Fruit fly (Drosophila melanogaster) whole organism, embryonic: Measurements from ENCODE around the gene aop.

Source experiments
- Atf3 ChIP-seq: fragments of 200-800 bp; sonication (Bioruptor generic); optimal IDR thresholded peaks from 3 replicates; lab custom pipeline; 2016; ENCODE audit warnings: missing biosample characterization, missing genetic modification characterization
- Bteb2 ChIP-seq: fragments of 200-800 bp; sonication (Bioruptor generic); optimal IDR thresholded peaks from 2 replicates; lab custom pipeline; 2016; ENCODE audit warnings: missing biosample characterization, missing genetic modification characterization
- CG10147 ChIP-seq: fragments of 200-800 bp; sonication (Bioruptor generic); optimal IDR thresholded peaks from 2 replicates; lab custom pipeline; 2019; ENCODE audit warnings: missing biosample characterization, mild to moderate bottlenecking, missing genetic modification characterization, moderate library complexity
- CG10209 ChIP-seq: fragments of 200-800 bp; sonication (Bioruptor generic); optimal IDR thresholded peaks from 3 replicates; lab custom pipeline; 2017; ENCODE audit warnings: missing biosample characterization, mild to moderate bottlenecking, missing genetic modification characterization, missing genetic modification reagents
- CG10321 ChIP-seq: fragments of 200-800 bp; sonication (Bioruptor generic); IDR thresholded peaks from 2 replicates; pipeline ENCODE4 v1.3.6; 2022; ENCODE audit warnings: missing biosample characterization, missing genetic modification characterization
- CG12299 ChIP-seq: fragments of 200-800 bp; sonication (Bioruptor generic); optimal IDR thresholded peaks from 2 replicates; lab custom pipeline; 2018; ENCODE audit warnings: missing biosample characterization, mild to moderate bottlenecking, missing genetic modification characterization
- CG12659 ChIP-seq: fragments of 200-800 bp; sonication (Bioruptor generic); optimal IDR thresholded peaks from 3 replicates; lab custom pipeline; 2017; ENCODE audit warnings: mild to moderate bottlenecking, missing biosample characterization, missing genetic modification reagents, missing genetic modification characterization
- CG13296 ChIP-seq: fragments of 200-800 bp; sonication (Bioruptor generic); optimal IDR thresholded peaks from 3 replicates; lab custom pipeline; 2018; ENCODE audit warnings: missing biosample characterization, mild to moderate bottlenecking, missing genetic modification characterization
- CG13624 ChIP-seq: fragments of 200-800 bp; sonication (Bioruptor generic); optimal IDR thresholded peaks from 2 replicates; lab custom pipeline; 2016; ENCODE audit warnings: missing biosample characterization, missing genetic modification characterization
- CG14710 ChIP-seq: fragments of 200-800 bp; sonication (Bioruptor generic); optimal IDR thresholded peaks from 3 replicates; lab custom pipeline; 2019; ENCODE audit warnings: missing biosample characterization, mild to moderate bottlenecking, missing genetic modification characterization, moderate library complexity
- CG15011 ChIP-seq: fragments of 200-800 bp; sonication (Bioruptor generic); optimal IDR thresholded peaks from 3 replicates; lab custom pipeline; 2018; ENCODE audit warnings: missing biosample characterization, mild to moderate bottlenecking, missing genetic modification characterization
- CG17612 ChIP-seq: fragments of 200-800 bp; sonication (Bioruptor generic); IDR thresholded peaks from 2 replicates; pipeline ENCODE4 v1.3.6; 2022; ENCODE audit warnings: missing biosample characterization, missing genetic modification characterization
- CG4707 ChIP-seq: fragments of 200-800 bp; sonication (Bioruptor generic); optimal IDR thresholded peaks from 2 replicates; lab custom pipeline; 2018; ENCODE audit warnings: missing biosample characterization, mild to moderate bottlenecking, missing genetic modification characterization, moderate library complexity
- CG4854 ChIP-seq: fragments of 200-800 bp; sonication (Bioruptor generic); optimal IDR thresholded peaks from 2 replicates; lab custom pipeline; 2016; ENCODE audit warnings: missing biosample characterization, missing genetic modification characterization, inconsistent platforms
- CG6854 ChIP-seq: fragments of 200-800 bp; sonication (Bioruptor generic); optimal IDR thresholded peaks from 3 replicates; lab custom pipeline; 2017; ENCODE audit warnings: missing biosample characterization, mild to moderate bottlenecking, missing genetic modification characterization
- CG8089 ChIP-seq: fragments of 200-800 bp; sonication (Bioruptor generic); optimal IDR thresholded peaks from 3 replicates; lab custom pipeline; 2016; ENCODE audit warnings: missing biosample characterization, missing genetic modification characterization
- CG8290 ChIP-seq, 3 experiments: fragments of 200-800 bp; sonication (Bioruptor generic); optimal IDR thresholded peaks; 2 replicates each; lab custom pipeline; 2016 to 2019; ENCODE audit warnings: missing biosample characterization in 3 of 3, missing genetic modification characterization in 3 of 3, mild to moderate bottlenecking in 2 of 3, moderate library complexity in 1 of 3
- CG9876 ChIP-seq: fragments of 200-800 bp; sonication (Bioruptor generic); optimal IDR thresholded peaks from 2 replicates; lab custom pipeline; 2016; ENCODE audit warnings: missing biosample characterization, missing genetic modification characterization
- Drgx ChIP-seq: fragments of 200-800 bp; sonication (Bioruptor generic); IDR thresholded peaks from 2 replicates; pipeline ENCODE4 v1.3.6; 2022; ENCODE audit warnings: missing biosample characterization, missing genetic modification characterization
- Eip74EF ChIP-seq, 2 experiments: fragments of 200-800 bp in 1 of 2; fragments of >200 bp in 1 of 2; sonication (Bioruptor generic) in 1 of 2; optimal IDR thresholded peaks; 2 replicates each; lab custom pipeline; 2017 to 2019; ENCODE audit warnings: missing biosample characterization in 2 of 2, missing genetic modification characterization in 2 of 2, mild to moderate bottlenecking in 1 of 2, moderate library complexity in 1 of 2
- Fer1 ChIP-seq: fragments of 200-800 bp; sonication (Bioruptor generic); optimal IDR thresholded peaks from 2 replicates; lab custom pipeline; 2017; ENCODE audit warnings: missing biosample characterization, mild to moderate bottlenecking, missing genetic modification characterization
- Fer3 ChIP-seq: fragments of 200-800 bp; sonication (Bioruptor generic); optimal IDR thresholded peaks from 2 replicates; lab custom pipeline; 2018; ENCODE audit warnings: missing biosample characterization, mild to moderate bottlenecking, missing genetic modification characterization, moderate library complexity
- Hmr ChIP-seq: fragments of 200-800 bp; sonication (Bioruptor generic); optimal IDR thresholded peaks from 3 replicates; lab custom pipeline; 2017; ENCODE audit warnings: mild to moderate bottlenecking, missing biosample characterization, missing genetic modification reagents, missing genetic modification characterization
- Hr39 ChIP-seq: fragments of >200 bp; optimal IDR thresholded peaks from 2 replicates; lab custom pipeline; 2017
- Lpt ChIP-seq: fragments of >200 bp; optimal IDR thresholded peaks from 2 replicates; lab custom pipeline; 2018; ENCODE audit warnings: missing biosample characterization, missing genetic modification characterization
- MBD-R2 ChIP-seq: fragments of 200-800 bp; sonication (Bioruptor generic); IDR thresholded peaks from 2 replicates; pipeline ENCODE4 v1.3.6; 2022; ENCODE audit warnings: missing biosample characterization, missing genetic modification characterization
- Myb ChIP-seq: fragments of 200-800 bp; sonication (Bioruptor generic); optimal IDR thresholded peaks from 2 replicates; lab custom pipeline; 2016; ENCODE audit warnings: missing biosample characterization, missing genetic modification characterization
- Nf-YC ChIP-seq: fragments of 200-800 bp; optimal IDR thresholded peaks from 3 replicates; lab custom pipeline; 2019; ENCODE audit warnings: missing biosample characterization, mild to moderate bottlenecking, missing genetic modification characterization, moderate library complexity
- Sry-β ChIP-seq: fragments of 200-800 bp; sonication (Bioruptor generic); optimal IDR thresholded peaks from 2 replicates; lab custom pipeline; 2018; ENCODE audit warnings: missing biosample characterization, mild to moderate bottlenecking, missing genetic modification characterization, moderate library complexity
- Sry-δ ChIP-seq: fragments of 200-800 bp; sonication (Bioruptor generic); optimal IDR thresholded peaks from 2 replicates; lab custom pipeline; 2016; ENCODE audit warnings: missing biosample characterization, missing genetic modification characterization
- ase ChIP-seq: fragments of 200-800 bp; sonication (Bioruptor generic); IDR thresholded peaks from 3 replicates; pipeline ENCODE4 v1.3.6; 2022; ENCODE audit warnings: missing biosample characterization, missing genetic modification characterization
- ato ChIP-seq: fragments of 200-800 bp; sonication (Bioruptor generic); IDR thresholded peaks from 2 replicates; pipeline ENCODE4 v1.3.6; 2022; ENCODE audit warnings: missing biosample characterization, missing genetic modification characterization; ENCODE audit not compliant: partially characterized antibody
- en ChIP-seq: fragments of 200-800 bp; sonication (Bioruptor generic); optimal IDR thresholded peaks from 2 replicates; lab custom pipeline; 2016; ENCODE audit warnings: missing biosample characterization, missing genetic modification characterization
- fu2 ChIP-seq: fragments of 200-800 bp; sonication (Bioruptor generic); optimal IDR thresholded peaks from 2 replicates; lab custom pipeline; 2016; ENCODE audit warnings: missing biosample characterization, missing genetic modification characterization
- gfzf ChIP-seq: fragments of 200-800 bp; sonication (Bioruptor generic); optimal IDR thresholded peaks from 2 replicates; lab custom pipeline; 2016; ENCODE audit warnings: missing biosample characterization, mild to moderate bottlenecking, missing genetic modification characterization, moderate library complexity
- gro ChIP-seq: fragments of 200-800 bp; sonication (Bioruptor generic); optimal IDR thresholded peaks from 2 replicates; lab custom pipeline; 2016; ENCODE audit warnings: missing biosample characterization, missing genetic modification characterization
- gt ChIP-seq: fragments of 200-800 bp; sonication (Bioruptor generic); IDR thresholded peaks from 2 replicates; pipeline ENCODE4 v1.3.6; 2022; ENCODE audit warnings: missing biosample characterization, missing genetic modification characterization
- insv ChIP-seq, 2 experiments: fragments of 200-800 bp; sonication (Bioruptor generic); optimal IDR thresholded peaks; 3 replicates each; lab custom pipeline; 2016 to 2018; ENCODE audit warnings: missing biosample characterization in 2 of 2, missing genetic modification characterization in 2 of 2
- kay ChIP-seq: fragments of 200-800 bp; sonication (Bioruptor generic); optimal IDR thresholded peaks from 2 replicates; lab custom pipeline; 2016; ENCODE audit warnings: missing biosample characterization, missing genetic modification characterization
- lov ChIP-seq, 2 experiments: fragments of 200-800 bp in 1 of 2; fragments of >200 bp in 1 of 2; sonication (Bioruptor generic) in 1 of 2; IDR thresholded peaks in 1 of 2; optimal IDR thresholded peaks in 1 of 2; 2 replicates in 1 of 2; 3 replicates in 1 of 2; pipeline versions ENCODE4 v1.3.6 to Lab custom; 2017 to 2022; ENCODE audit warnings: missing biosample characterization in 1 of 2, missing genetic modification characterization in 1 of 2
- pan ChIP-seq, 4 experiments: fragments of >200 bp in 3 of 4; fragments of 200-800 bp in 1 of 4; sonication (Bioruptor generic) in 1 of 4; optimal IDR thresholded peaks in 3 of 4; IDR thresholded peaks in 1 of 4; 2 replicates each; pipeline versions ENCODE4 v1.3.6 to Lab custom; 2017 to 2022; ENCODE audit warnings: missing biosample characterization in 2 of 4, missing genetic modification characterization in 2 of 4, mixed read lengths in 1 of 4
- peb ChIP-seq: fragments of 200-800 bp; sonication (Bioruptor generic); IDR thresholded peaks from 2 replicates; pipeline ENCODE4 v1.3.6; 2022; ENCODE audit warnings: missing biosample characterization, missing genetic modification characterization
- rib ChIP-seq: fragments of 200-800 bp; sonication (Bioruptor generic); IDR thresholded peaks from 2 replicates; pipeline ENCODE4 v1.3.6; 2022; ENCODE audit warnings: missing biosample characterization, missing genetic modification characterization
- schlank ChIP-seq: fragments of 200-800 bp; sonication (Bioruptor generic); optimal IDR thresholded peaks from 2 replicates; lab custom pipeline; 2018; ENCODE audit warnings: missing biosample characterization, mild to moderate bottlenecking, missing genetic modification characterization
- sima ChIP-seq: fragments of 200-800 bp; sonication (Bioruptor generic); optimal IDR thresholded peaks from 2 replicates; lab custom pipeline; 2016; ENCODE audit warnings: missing biosample characterization, missing genetic modification characterization
- slp2 ChIP-seq: fragments of 200-800 bp; sonication (Bioruptor generic); optimal IDR thresholded peaks from 2 replicates; lab custom pipeline; 2016; ENCODE audit warnings: missing biosample characterization, missing genetic modification characterization
- usp ChIP-seq: fragments of >200 bp; optimal IDR thresholded peaks from 2 replicates; lab custom pipeline; 2017; ENCODE audit warnings: missing biosample characterization, missing genetic modification characterization
- vvl ChIP-seq: fragments of 200-800 bp; sonication (Bioruptor generic); IDR thresholded peaks from 2 replicates; pipeline ENCODE4 v1.3.6; 2022; ENCODE audit warnings: missing biosample characterization, missing genetic modification characterization

aop gene

DNA sequence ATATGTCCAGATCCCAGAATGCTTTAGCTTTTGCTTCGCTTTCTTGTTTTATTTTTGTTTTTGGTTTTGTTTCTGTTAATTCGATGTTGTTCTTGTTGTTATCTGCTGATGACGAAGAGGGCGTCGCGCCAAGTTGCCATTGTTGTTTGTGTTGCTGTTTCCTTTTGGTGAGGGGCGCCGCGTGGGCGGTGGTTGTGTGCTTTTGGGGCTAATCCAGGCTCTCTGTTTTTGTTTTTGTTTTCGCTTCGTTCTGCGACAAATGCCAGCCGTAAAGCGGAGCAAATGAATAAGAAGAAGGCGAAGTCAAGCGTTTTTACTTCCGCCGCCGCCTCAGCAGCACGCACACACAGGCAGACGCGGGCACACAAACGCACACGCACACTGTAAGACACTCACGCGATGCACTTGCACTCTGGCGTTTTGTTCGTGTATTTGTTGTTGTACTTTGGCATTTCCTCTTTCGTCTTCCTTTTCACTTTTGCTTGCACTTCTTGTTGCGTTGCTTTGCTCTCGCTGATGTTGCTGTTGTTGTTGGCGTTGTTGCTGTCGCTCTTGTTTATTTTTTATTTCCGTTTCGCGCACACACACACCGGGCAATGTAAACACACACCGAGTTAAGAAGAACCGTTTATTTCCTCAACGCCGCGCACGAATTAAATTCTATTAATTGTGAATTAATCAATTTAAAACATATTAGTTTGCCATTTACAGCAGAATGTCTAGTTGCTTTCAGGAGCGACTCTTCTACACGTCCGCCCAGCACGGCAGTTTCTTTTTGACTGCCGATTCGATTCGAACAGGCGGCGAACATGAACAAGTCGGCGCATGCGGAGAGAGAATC, at the start of gene aop (continued):
- TF ChIP-seq gt (GFP tag; lab: Robert Waterston, UW): no peak
- no peak for TF ChIP-seq CG8290 (GFP tag; optimal IDR thresholded peaks at IDR 0.05; lab: Kevin White, UChicago)
- peak in 1 of 2 experiments; percentile 72 for TF ChIP-seq CG8290 (tag; optimal IDR thresholded peaks at IDR 0.05; lab: Kevin White, UChicago)
- TF ChIP-seq slp2: no peak
- peak; percentile 71 for TF ChIP-seq gro (GFP tag; lab: Kevin White, UChicago)
- peak; percentile 49 for TF ChIP-seq Fer1
- no peak for TF ChIP-seq CG4707
- peak; percentile 48 for TF ChIP-seq CG6854 (GFP tag; lab: Kevin White, UChicago)
- no peak for TF ChIP-seq Fer3 (tag; lab: Kevin White, UChicago)
- peak; percentile 15 for TF ChIP-seq CG13624 (GFP tag; lab: Kevin White, UChicago)
- TF ChIP-seq Eip74EF (GFP tag; optimal IDR thresholded peaks at IDR 0.05; lab: Kevin White, UChicago): peak in 1 of 2 experiments; percentile 49
- no peak for TF ChIP-seq CG9876 (GFP tag; lab: Kevin White, UChicago)
- TF ChIP-seq Drgx: no peak; the same call in 1 of the 2 replicates
- TF ChIP-seq lov (optimal IDR thresholded peaks at IDR 0.05; lab: Kevin White, UChicago): no peak
- TF ChIP-seq lov (GFP tag; IDR thresholded peaks at IDR 0.05; lab: Robert Waterston, UW): no peak
- no peak for TF ChIP-seq MBD-R2
- no peak for TF ChIP-seq Myb (GFP tag; lab: Kevin White, UChicago)
- TF ChIP-seq CG14710 (tag; lab: Kevin White, UChicago): peak; percentile 15
- peak in 1 of 2 experiments; percentile 51 for TF ChIP-seq insv (GFP tag; optimal IDR thresholded peaks at IDR 0.05; lab: Kevin White, UChicago)
- peak; percentile 48 for TF ChIP-seq CG13296 (GFP tag; lab: Kevin White, UChicago)
- TF ChIP-seq pan (optimal IDR thresholded peaks at IDR 0.05; lab: Kevin White, UChicago): no peak
- TF ChIP-seq pan (GFP tag; optimal IDR thresholded peaks at IDR 0.05 in 1 of 2, IDR thresholded peaks at IDR 0.05 in 1 of 2): peak in 1 of 2 experiments; percentile 54
- peak; percentile 5 for TF ChIP-seq Hmr (GFP tag; lab: Kevin White, UChicago)
- peak; percentile 11 for TF ChIP-seq Bteb2 (GFP tag; lab: Kevin White, UChicago)
- no peak for TF ChIP-seq schlank
- TF ChIP-seq CG12299 (tag; lab: Kevin White, UChicago): peak; percentile 16
- no peak for TF ChIP-seq usp (GFP tag; lab: Kevin White, UChicago)
- TF ChIP-seq CG8089 (GFP tag; lab: Kevin White, UChicago): no peak
- peak; percentile 61; the same call in 1 of the 2 replicates for TF ChIP-seq ato
- TF ChIP-seq fu2 (GFP tag; lab: Kevin White, UChicago): no peak
- no peak for TF ChIP-seq sima (GFP tag; lab: Kevin White, UChicago)
- no peak for TF ChIP-seq CG10321
- no peak for TF ChIP-seq CG10147
- no peak for TF ChIP-seq Hr39 (lab: Kevin White, UChicago)
- no peak for TF ChIP-seq ase
- no peak for TF ChIP-seq CG17612
- no peak for TF ChIP-seq CG10209 (GFP tag; lab: Kevin White, UChicago)
- TF ChIP-seq Sry-β (GFP tag; lab: Kevin White, UChicago): no peak
- TF ChIP-seq CG12659 (GFP tag; lab: Kevin White, UChicago): peak; percentile 29
- no peak for TF ChIP-seq Sry-δ
- TF ChIP-seq rib (GFP tag; lab: Robert Waterston, UW): peak; percentile 16; the same call in 1 of the 2 replicates
- peak; percentile 7 for TF ChIP-seq CG15011 (GFP tag; lab: Kevin White, UChicago)
- TF ChIP-seq Lpt: no peak
- peak; percentile 48; the same call in 1 of the 2 replicates for TF ChIP-seq vvl (GFP tag; lab: Robert Waterston, UW)
- no peak for TF ChIP-seq kay (GFP tag; lab: Kevin White, UChicago)
- TF ChIP-seq Atf3 (GFP tag; lab: Kevin White, UChicago): no peak
- TF ChIP-seq gfzf (GFP tag; lab: Kevin White, UChicago): no peak
- TF ChIP-seq en (GFP tag; lab: Kevin White, UChicago): no peak
- TF ChIP-seq peb (GFP tag; lab: Robert Waterston, UW): no peak
- TF ChIP-seq CG4854 (GFP tag; lab: Kevin White, UChicago): no peak
- TF ChIP-seq Nf-YC (tag; lab: Kevin White, UChicago): peak; percentile 27
